Worm (Caenorhabditis elegans) whole organism, L4 larva: ENCODE results near the gene C33B4.2.

Source experiments
- T26A8.4 ChIP-seq: fragments of 200-800 bp; sonication (Bioruptor generic); IDR thresholded peaks from 2 replicates; pipeline ENCODE4 v1.3.6; 2022; ENCODE audit warnings: missing genetic modification characterization, missing compliant biosample characterization
- dpl-1 ChIP-seq: fragments of 150-350 bp; optimal IDR thresholded peaks from 2 replicates; lab custom pipeline; 2014; ENCODE audit warnings: missing biosample characterization, missing genetic modification reagents, missing genetic modification characterization
- dve-1 ChIP-seq: sonication (generic microtip); optimal IDR thresholded peaks from 2 replicates; lab custom pipeline; 2017; ENCODE audit warnings: antibody characterized with exemption, mild to moderate bottlenecking, missing genetic modification characterization, missing compliant biosample characterization; ENCODE audit not compliant: insufficient read depth
- egl-27 ChIP-seq: sonication (generic microtip); optimal IDR thresholded peaks from 3 replicates; lab custom pipeline; 2017; ENCODE audit warnings: missing biosample characterization, missing genetic modification reagents, missing genetic modification characterization
- fos-1 ChIP-seq: fragments of 150-350 bp; optimal IDR thresholded peaks from 2 replicates; lab custom pipeline; 2014; ENCODE audit warnings: missing biosample characterization, missing genetic modification characterization
- mdl-1 ChIP-seq, 2 experiments: fragments of 150-350 bp in 1 of 2; sonication (generic microtip) in 1 of 2; optimal IDR thresholded peaks; 2 replicates each; lab custom pipeline; 2014 to 2017; ENCODE audit warnings: missing biosample characterization in 2 of 2, missing genetic modification characterization in 2 of 2
- mdt-29 ChIP-seq: fragments of 200-800 bp; sonication (Bioruptor generic); IDR thresholded peaks from 2 replicates; pipeline ENCODE4 v1.3.6; 2022; ENCODE audit warnings: missing genetic modification reagents, missing genetic modification characterization, missing compliant biosample characterization
- mep-1 ChIP-seq: fragments of 150-350 bp; sonication (generic microtip); optimal IDR thresholded peaks from 3 replicates; lab custom pipeline; 2014; ENCODE audit warnings: missing biosample characterization, missing genetic modification characterization
- php-3 ChIP-seq: fragments of 200-800 bp; sonication (Bioruptor generic); IDR thresholded peaks from 2 replicates; pipeline ENCODE4 v1.3.6; 2022; ENCODE audit warnings: missing genetic modification reagents, missing genetic modification characterization, missing compliant biosample characterization
- skn-1 ChIP-seq: fragments of 150-350 bp; optimal IDR thresholded peaks from 2 replicates; lab custom pipeline; 2014; ENCODE audit warnings: missing biosample characterization, missing genetic modification characterization
- snpc-4 ChIP-seq: fragments of 150-350 bp; optimal IDR thresholded peaks from 2 replicates; lab custom pipeline; 2014; ENCODE audit warnings: missing biosample characterization, missing genetic modification characterization
- unc-130 ChIP-seq: sonication (generic microtip); optimal IDR thresholded peaks from 2 replicates; lab custom pipeline; 2016; ENCODE audit warnings: missing genetic modification reagents, missing genetic modification characterization, missing compliant biosample characterization
- ztf-11 ChIP-seq: fragments of 150-350 bp; optimal IDR thresholded peaks from 2 replicates; lab custom pipeline; 2014; ENCODE audit warnings: missing biosample characterization, missing genetic modification characterization

DNA sequence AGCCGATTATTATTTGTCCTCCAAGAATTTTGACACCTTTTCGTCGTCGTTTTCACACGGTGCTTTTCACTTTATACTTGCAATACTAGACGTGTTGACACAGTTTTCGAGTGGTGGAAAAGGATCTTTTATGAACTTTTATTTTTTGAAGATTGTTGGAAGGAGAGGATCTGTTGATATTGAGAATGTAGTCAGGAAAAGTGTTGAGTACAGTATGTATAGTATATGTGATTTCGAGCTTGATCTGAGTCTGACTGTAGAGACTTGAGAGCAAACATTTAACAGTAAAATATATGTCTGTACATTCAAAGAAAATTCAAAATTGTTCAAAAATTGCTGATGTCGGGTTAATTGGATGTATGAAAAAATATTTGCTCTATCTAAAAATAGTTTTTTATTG, 35.8 kb downstream of the C33B4.2 start:
- TF ChIP-seq ztf-11 (tag; lab: Kevin White, UChicago) (no peak), fos-1 (tag; lab: Kevin White, UChicago) (no peak), skn-1 (tag; lab: Kevin White, UChicago) (no peak), mdt-29 (no peak), egl-27 (tag; lab: Kevin White, UChicago) (no peak), unc-130 (no peak), mep-1 (tag; lab: Kevin White, UChicago) (no peak), php-3 (no peak), snpc-4 (no peak), dpl-1 (GFP tag; lab: Kevin White, UChicago) (no peak), T26A8.4 (GFP tag; lab: Robert Waterston, UW) (peak; percentile 64; the same call in 1 of the 2 replicates), mdl-1 (tag; optimal IDR thresholded peaks at IDR 0.05; lab: Kevin White, UChicago) (no peak), dve-1 (tag; lab: Kevin White, UChicago) (no peak)
